Worm (Caenorhabditis elegans) whole organism, late embryonic: ENCODE measurements around the gene B0403.3.
A peak's percentile ranks its signal among the peaks of the same experiment; 100 is the strongest.

Source experiments
- C38D4.7 ChIP-seq: fragments of 200-800 bp; sonication (Bioruptor generic); optimal IDR thresholded peaks from 2 replicates; lab custom pipeline; 2018; ENCODE audit warnings: mild to moderate bottlenecking, missing genetic modification characterization, moderate library complexity, missing compliant biosample characterization
- F13H6.1 ChIP-seq: sonication (generic microtip); optimal IDR thresholded peaks from 2 replicates; lab custom pipeline; 2016; ENCODE audit warnings: missing genetic modification characterization, missing compliant biosample characterization
- K09A11.1 ChIP-seq: sonication (generic microtip); optimal IDR thresholded peaks from 2 replicates; lab custom pipeline; 2017; ENCODE audit warnings: antibody characterized with exemption, mild to moderate bottlenecking, missing genetic modification characterization, missing compliant biosample characterization; ENCODE audit not compliant: insufficient read depth
- Y22D7AL.16 ChIP-seq: sonication (generic microtip); optimal IDR thresholded peaks from 2 replicates; lab custom pipeline; 2016; ENCODE audit warnings: missing genetic modification characterization, missing compliant biosample characterization
- ceh-14 ChIP-seq: sonication (generic microtip); optimal IDR thresholded peaks from 2 replicates; lab custom pipeline; 2016; ENCODE audit warnings: missing genotype, missing genetic modification characterization, missing compliant biosample characterization
- ceh-18 ChIP-seq: sonication (generic microtip); optimal IDR thresholded peaks from 2 replicates; lab custom pipeline; 2016; ENCODE audit warnings: missing genetic modification characterization, missing compliant biosample characterization
- ceh-2 ChIP-seq: sonication (generic microtip); optimal IDR thresholded peaks from 2 replicates; lab custom pipeline; 2016; ENCODE audit warnings: missing genotype, missing genetic modification characterization, missing compliant biosample characterization
- ceh-31 ChIP-seq: sonication (generic microtip); optimal IDR thresholded peaks from 2 replicates; lab custom pipeline; 2016; ENCODE audit warnings: missing genetic modification characterization, missing compliant biosample characterization
- ceh-34 ChIP-seq: sonication (generic microtip); optimal IDR thresholded peaks from 2 replicates; lab custom pipeline; 2016; ENCODE audit warnings: mild to moderate bottlenecking, missing genetic modification characterization, missing compliant biosample characterization
- ceh-45 ChIP-seq: fragments of 200-800 bp; sonication (Bioruptor generic); IDR thresholded peaks from 2 replicates; pipeline ENCODE4 v1.3.6; 2022; ENCODE audit warnings: missing genetic modification reagents, missing genetic modification characterization, missing compliant biosample characterization
- ceh-9 ChIP-seq: sonication (generic microtip); optimal IDR thresholded peaks from 2 replicates; lab custom pipeline; 2016; ENCODE audit warnings: mild to moderate bottlenecking, missing genetic modification characterization, inconsistent platforms, missing compliant biosample characterization
- che-1 ChIP-seq: sonication (generic microtip); optimal IDR thresholded peaks from 2 replicates; lab custom pipeline; 2016; ENCODE audit warnings: mild to moderate bottlenecking, missing genetic modification characterization, missing compliant biosample characterization
- dmd-4 ChIP-seq: sonication (generic microtip); optimal IDR thresholded peaks from 2 replicates; lab custom pipeline; 2016; ENCODE audit warnings: borderline replicate concordance, missing genetic modification characterization, missing compliant biosample characterization
- dve-1 ChIP-seq: sonication (generic microtip); optimal IDR thresholded peaks from 2 replicates; lab custom pipeline; 2017; ENCODE audit warnings: antibody characterized with exemption, mild to moderate bottlenecking, missing genetic modification characterization, missing compliant biosample characterization
- elt-2 ChIP-seq: sonication (generic microtip); optimal IDR thresholded peaks from 2 replicates; lab custom pipeline; 2016; ENCODE audit warnings: missing genetic modification reagents, missing genetic modification characterization, missing compliant biosample characterization
- elt-4 ChIP-seq: sonication (generic microtip); optimal IDR thresholded peaks from 2 replicates; lab custom pipeline; 2016; ENCODE audit warnings: missing genetic modification characterization, missing compliant biosample characterization
- eyg-1 ChIP-seq: sonication (generic microtip); optimal IDR thresholded peaks from 2 replicates; lab custom pipeline; 2016; ENCODE audit warnings: missing genotype, missing genetic modification characterization, missing compliant biosample characterization
- fax-1 ChIP-seq: sonication (generic microtip); optimal IDR thresholded peaks from 2 replicates; lab custom pipeline; 2016; ENCODE audit warnings: missing genotype, missing genetic modification characterization, missing compliant biosample characterization
- fkh-10 ChIP-seq: fragments of 150-350 bp; optimal IDR thresholded peaks from 2 replicates; lab custom pipeline; 2014; ENCODE audit warnings: missing biosample characterization, missing genetic modification reagents, missing genetic modification characterization
- gmeb-2 ChIP-seq: sonication (generic microtip); optimal IDR thresholded peaks from 2 replicates; lab custom pipeline; 2016; ENCODE audit warnings: missing genetic modification characterization, inconsistent platforms, missing compliant biosample characterization
- lim-6 ChIP-seq: sonication (generic microtip); optimal IDR thresholded peaks from 2 replicates; lab custom pipeline; 2016; ENCODE audit warnings: missing genetic modification characterization, missing compliant biosample characterization
- lin-11 ChIP-seq: fragments of 200-800 bp; sonication (Bioruptor generic); optimal IDR thresholded peaks from 2 replicates; lab custom pipeline; 2018; ENCODE audit warnings: mild to moderate bottlenecking, missing genetic modification characterization, missing compliant biosample characterization
- mec-3 ChIP-seq: sonication (generic microtip); optimal IDR thresholded peaks from 2 replicates; lab custom pipeline; 2016; ENCODE audit warnings: borderline replicate concordance, missing genetic modification characterization, missing compliant biosample characterization
- nhr-11 ChIP-seq: fragments of 150-350 bp; optimal IDR thresholded peaks from 2 replicates; lab custom pipeline; 2014; ENCODE audit warnings: missing biosample characterization, missing genetic modification characterization
- nhr-232 ChIP-seq: sonication (generic microtip); optimal IDR thresholded peaks from 2 replicates; lab custom pipeline; 2016; ENCODE audit warnings: missing genetic modification characterization, missing compliant biosample characterization
- npax-4 ChIP-seq: sonication (generic microtip); optimal IDR thresholded peaks from 2 replicates; lab custom pipeline; 2016; ENCODE audit warnings: missing genetic modification characterization, missing compliant biosample characterization
- odd-2 ChIP-seq: sonication (generic microtip); optimal IDR thresholded peaks from 2 replicates; lab custom pipeline; 2017; ENCODE audit warnings: antibody characterized with exemption, mild to moderate bottlenecking, missing genetic modification characterization, missing compliant biosample characterization
- pat-9 ChIP-seq: fragments of 200-800 bp; sonication (Bioruptor generic); optimal IDR thresholded peaks from 2 replicates; lab custom pipeline; 2018; ENCODE audit warnings: mild to moderate bottlenecking, missing genetic modification characterization, moderate library complexity, missing compliant biosample characterization
- pha-2 ChIP-seq: sonication (generic microtip); optimal IDR thresholded peaks from 2 replicates; lab custom pipeline; 2017; ENCODE audit warnings: mild to moderate bottlenecking, missing genetic modification characterization, missing compliant biosample characterization
- pha-4 ChIP-seq: fragments of 150-350 bp; optimal IDR thresholded peaks from 2 replicates; lab custom pipeline; 2018; ENCODE audit warnings: missing biosample characterization, missing genetic modification reagents, missing genetic modification characterization
- pqm-1 ChIP-seq: sonication (generic microtip); optimal IDR thresholded peaks from 2 replicates; lab custom pipeline; 2016; ENCODE audit warnings: missing genetic modification characterization, missing compliant biosample characterization
- pros-1 ChIP-seq: fragments of 150-350 bp; optimal IDR thresholded peaks from 2 replicates; lab custom pipeline; 2014; ENCODE audit warnings: missing biosample characterization, missing genetic modification reagents, missing genetic modification characterization
- ref-2 ChIP-seq: sonication (generic microtip); optimal IDR thresholded peaks from 2 replicates; lab custom pipeline; 2016; ENCODE audit warnings: missing genetic modification characterization, missing compliant biosample characterization
- rnt-1 ChIP-seq: sonication (generic microtip); optimal IDR thresholded peaks from 2 replicates; lab custom pipeline; 2016; ENCODE audit warnings: missing genetic modification characterization, missing compliant biosample characterization
- sox-2 ChIP-seq: fragments of 200-800 bp; sonication (Bioruptor generic); IDR thresholded peaks from 2 replicates; pipeline ENCODE4 v1.3.6; 2022; ENCODE audit warnings: missing genetic modification reagents, missing genetic modification characterization, missing compliant biosample characterization
- sox-4 ChIP-seq: sonication (generic microtip); optimal IDR thresholded peaks from 2 replicates; lab custom pipeline; 2017; ENCODE audit warnings: mild to moderate bottlenecking, missing genetic modification characterization, inconsistent platforms, missing compliant biosample characterization
- syd-9 ChIP-seq: sonication (generic microtip); optimal IDR thresholded peaks from 2 replicates; lab custom pipeline; 2016; ENCODE audit warnings: mild to moderate bottlenecking, missing genetic modification characterization, moderate library complexity, missing compliant biosample characterization
- tbx-2 ChIP-seq: sonication (generic microtip); optimal IDR thresholded peaks from 2 replicates; lab custom pipeline; 2016; ENCODE audit warnings: missing genetic modification characterization, missing compliant biosample characterization
- unc-42 ChIP-seq: sonication (generic microtip); optimal IDR thresholded peaks from 2 replicates; lab custom pipeline; 2016; ENCODE audit warnings: missing genotype, missing genetic modification characterization, missing compliant biosample characterization
- ztf-16 ChIP-seq: sonication (generic microtip); optimal IDR thresholded peaks from 2 replicates; lab custom pipeline; 2017; ENCODE audit warnings: missing genetic modification characterization, missing compliant biosample characterization

Gene B0403.3

ce11 chrX:7063236-7063635 lies at the start of gene B0403.3:
B0403.3 (minus strand) TSS chrX:7063336.
- TF ChIP-seq lin-11 (tag; lab: Kevin White, UChicago) (no peak), pqm-1 (no peak), ceh-45 (GFP tag; lab: Robert Waterston, UW) (no peak), elt-4 (tag; lab: Kevin White, UChicago) (no peak)

ce11 chrX:7112589-7112988 lies 49.5 kb upstream of the B0403.3 start, which contains the start of gene C36B7.1:
C36B7.1 (plus strand) TSS chrX:7112889.
- TF ChIP-seq nhr-232 (tag; lab: Kevin White, UChicago): no peak

- TF ChIP-seq K09A11.1 (tag; lab: Kevin White, UChicago) (no peak), sox-2 (no peak), sox-4 (tag; lab: Kevin White, UChicago) (no peak), syd-9 (tag; lab: Kevin White, UChicago) (no peak), ceh-14 (tag; lab: Kevin White, UChicago) (no peak), dve-1 (tag; lab: Kevin White, UChicago) (no peak), gmeb-2 (tag; lab: Kevin White, UChicago) (no peak), fax-1 (tag; lab: Kevin White, UChicago) (no peak), dmd-4 (no peak), ceh-2 (tag; lab: Kevin White, UChicago) (no peak)
Observed at ce11 chrX:7106103-7106502, 43.0 kb upstream of the B0403.3 start, which contains the start of gene C36B7.2. C36B7.2 (plus strand) TSS chrX:7106403.

- TF ChIP-seq sox-2 (no peak), che-1 (tag; lab: Kevin White, UChicago) (no peak), pros-1 (no peak)
Observed at ce11 chrX:7101477-7101876, 38.3 kb upstream of the B0403.3 start, which contains the start of gene C36B7.3. C36B7.3 (plus strand) TSS chrX:7101777.

ce11 chrX:7100290-7100689 lies 37.2 kb upstream of the B0403.3 start, which contains the start of gene C36B7.6:
C36B7.6 (minus strand) TSS chrX:7100338.
- no peak for TF ChIP-seq ceh-18 (tag; lab: Kevin White, UChicago)
- TF ChIP-seq mec-3 (tag; lab: Kevin White, UChicago): no peak
- peak; percentile 0 for TF ChIP-seq unc-42
- no peak for TF ChIP-seq pha-4 (tag; lab: Kevin White, UChicago)
- no peak for TF ChIP-seq ceh-34 (tag; lab: Kevin White, UChicago)
- TF ChIP-seq C38D4.7 (GFP tag; lab: Kevin White, UChicago): no peak
- no peak for TF ChIP-seq npax-4 (tag; lab: Kevin White, UChicago)
- TF ChIP-seq tbx-2: peak; percentile 26
- no peak for TF ChIP-seq fkh-10 (GFP tag; lab: Kevin White, UChicago)
- TF ChIP-seq nhr-232 (tag; lab: Kevin White, UChicago): no peak
- TF ChIP-seq pha-2 (tag; lab: Kevin White, UChicago): no peak
- TF ChIP-seq lin-11 (tag; lab: Kevin White, UChicago): no peak
- no peak for TF ChIP-seq pqm-1
- no peak for TF ChIP-seq ceh-9 (tag; lab: Kevin White, UChicago)
- TF ChIP-seq sox-2: no peak
- no peak for TF ChIP-seq Y22D7AL.16 (tag; lab: Kevin White, UChicago)
- TF ChIP-seq ztf-16 (tag; lab: Kevin White, UChicago): no peak
- TF ChIP-seq sox-4 (tag; lab: Kevin White, UChicago): no peak
- no peak for TF ChIP-seq rnt-1 (tag; lab: Kevin White, UChicago)
- TF ChIP-seq odd-2 (tag; lab: Kevin White, UChicago): no peak
- no peak for TF ChIP-seq pat-9
- TF ChIP-seq nhr-11 (tag; lab: Kevin White, UChicago): no peak
- TF ChIP-seq ref-2 (tag; lab: Kevin White, UChicago): peak; percentile 16
- peak; percentile 45 for TF ChIP-seq ceh-31 (tag; lab: Kevin White, UChicago)
- no peak for TF ChIP-seq gmeb-2 (tag; lab: Kevin White, UChicago)
- no peak for TF ChIP-seq syd-9 (tag; lab: Kevin White, UChicago)
- no peak for TF ChIP-seq lim-6 (tag; lab: Kevin White, UChicago)
- peak; percentile 38 for TF ChIP-seq elt-2 (tag; lab: Kevin White, UChicago)
- no peak for TF ChIP-seq eyg-1
- TF ChIP-seq F13H6.1 (tag; lab: Kevin White, UChicago): no peak
